Fruit fly (Drosophila melanogaster): ENCODE measurements around the gene mtgo.

The mtgo gene

dm6 chr2L:16547652-16548417, 3.0 kb downstream of the mtgo start (continued):
- TF ChIP-seq CG18599 (GFP tag; optimal IDR thresholded peaks at IDR 0.05) (peak; percentile 95), Fer3 (tag; optimal IDR thresholded peaks at IDR 0.05) (peak; percentile 75), CHES-1-like (GFP tag; optimal IDR thresholded peaks at IDR 0.05) (peak; percentile 51), gt (GFP tag; IDR thresholded peaks at IDR 0.05) (no peak), Sox102F (GFP tag; optimal IDR thresholded peaks at IDR 0.05) (peak; percentile 63), HLH4C (GFP tag; IDR thresholded peaks at IDR 0.05; ENCODE audit: partially characterized antibody) (no peak), Hr39 (optimal IDR thresholded peaks at IDR 0.05) (no peak), CG2120 (GFP tag; optimal IDR thresholded peaks at IDR 0.05) (peak; percentile 87), vnd (GFP tag; IDR thresholded peaks at IDR 0.05; ENCODE audit: partially characterized antibody) (no peak), Side (GFP tag; optimal IDR thresholded peaks at IDR 0.05) (peak; percentile 28), tll (GFP tag; optimal IDR thresholded peaks at IDR 0.05) (no peak), BtbVII (GFP tag; optimal IDR thresholded peaks at IDR 0.05) (peak; percentile 78), CG13624 (GFP tag; optimal IDR thresholded peaks at IDR 0.05) (no peak), gro (GFP tag; optimal IDR thresholded peaks at IDR 0.05) (no peak), Ssrp (tag; optimal IDR thresholded peaks at IDR 0.05) (no peak), Fer1 (GFP tag; optimal IDR thresholded peaks at IDR 0.05) (peak; percentile 92), lov (optimal IDR thresholded peaks at IDR 0.05) (no peak), lov (GFP tag; IDR thresholded peaks at IDR 0.05) (no peak), CG9437 (GFP tag; optimal IDR thresholded peaks at IDR 0.05) (peak; percentile 2), Hey (tag; optimal IDR thresholded peaks at IDR 0.05) (peak; percentile 9), fru (optimal IDR thresholded peaks at IDR 0.05) (no peak), Dad (GFP tag; optimal IDR thresholded peaks at IDR 0.05) (no peak), knrl (GFP tag; IDR thresholded peaks at IDR 0.05; ENCODE audit: partially characterized antibody) (no peak), ro (GFP tag; IDR thresholded peaks at IDR 0.05) (no peak), Ets97D (GFP tag; optimal IDR thresholded peaks at IDR 0.05) (no peak), CG11695 (GFP tag; IDR thresholded peaks at IDR 0.05) (peak; percentile 73), CG18619 (GFP tag; optimal IDR thresholded peaks at IDR 0.05) (peak; percentile 66), CoRest (tag; optimal IDR thresholded peaks at IDR 0.05) (peak; percentile 49), CG12942 (GFP tag; optimal IDR thresholded peaks at IDR 0.05) (peak; percentile 10), CG2678 (tag; optimal IDR thresholded peaks at IDR 0.05) (peak; percentile 91), CG4730 (GFP tag; IDR thresholded peaks at IDR 0.05) (no peak), CG17359 (tag; optimal IDR thresholded peaks at IDR 0.05) (peak; percentile 46), CG1792 (GFP tag; optimal IDR thresholded peaks at IDR 0.05) (no peak), esg (GFP tag; conservative IDR thresholded peaks at IDR 0.05) (peak; percentile 38; the same call in 1 of the 2 replicates), CG11247 (GFP tag; IDR thresholded peaks at IDR 0.05) (no peak), CG1529 (GFP tag; optimal IDR thresholded peaks at IDR 0.05) (no peak), CrebB (tag; optimal IDR thresholded peaks at IDR 0.05) (no peak), corto (GFP tag; optimal IDR thresholded peaks at IDR 0.05) (no peak), ac (GFP tag; optimal IDR thresholded peaks at IDR 0.05) (no peak), HHEX (GFP tag; optimal IDR thresholded peaks at IDR 0.05) (peak; percentile 71), CG18011 (GFP tag; optimal IDR thresholded peaks at IDR 0.05) (peak; percentile 37), mld (GFP tag; IDR thresholded peaks at IDR 0.05; ENCODE audit: partially characterized antibody) (0 out of 3 replicates have a peak, but pooled peaks have one; percentile 26), ssp (GFP tag; IDR thresholded peaks at IDR 0.05) (no peak), slbo (GFP tag; IDR thresholded peaks at IDR 0.05) (peak; percentile 34), kah (GFP tag; optimal IDR thresholded peaks at IDR 0.05) (no peak), sim (GFP tag; IDR thresholded peaks at IDR 0.05) (no peak), jing (GFP tag; optimal IDR thresholded peaks at IDR 0.05) (no peak), abd-A (tag; optimal IDR thresholded peaks at IDR 0.05) (peak; percentile 56), CG3726 (GFP tag; IDR thresholded peaks at IDR 0.05) (0 out of 3 replicates have a peak, but pooled peaks have one; percentile 18), CG34376 (GFP tag; optimal IDR thresholded peaks at IDR 0.05) (peak; percentile 74)

Measured in whole organism, embryonic.